Fruit fly (Drosophila melanogaster): ENCODE measurements around the gene Oga.

Gene Oga

dm6 chr3R:21214693-21215145, 4.2 kb upstream of the Oga start, which contains the start of gene Ddrgk1 (continued):
- TF ChIP-seq CG14710 (tag; optimal IDR thresholded peaks at IDR 0.05): peak; percentile 42
- TF ChIP-seq gfzf (GFP tag; optimal IDR thresholded peaks at IDR 0.05): no peak
- TF ChIP-seq amos (GFP tag; IDR thresholded peaks at IDR 0.05; ENCODE audit: partially characterized antibody): no peak
- no peak for TF ChIP-seq C15 (GFP tag; IDR thresholded peaks at IDR 0.05)
- no peak for TF ChIP-seq CG10543 (GFP tag; optimal IDR thresholded peaks at IDR 0.05)
- no peak for TF ChIP-seq CG17385 (GFP tag; optimal IDR thresholded peaks at IDR 0.05)
- no peak for TF ChIP-seq zfh2 (GFP tag; optimal IDR thresholded peaks at IDR 0.05)
- TF ChIP-seq pzg (GFP tag; optimal IDR thresholded peaks at IDR 0.05): peak; percentile 52
- peak; percentile 34 for TF ChIP-seq Sry-δ (GFP tag; optimal IDR thresholded peaks at IDR 0.05)
- peak; percentile 34 for TF ChIP-seq ems (GFP tag; optimal IDR thresholded peaks at IDR 0.05)
- TF ChIP-seq row (GFP tag; IDR thresholded peaks at IDR 0.05): peak; percentile 88
- peak; percentile 6 for TF ChIP-seq gro (GFP tag; optimal IDR thresholded peaks at IDR 0.05)
- TF ChIP-seq CG2116 (GFP tag; optimal IDR thresholded peaks at IDR 0.05): peak; percentile 32
- TF ChIP-seq CG10209 (GFP tag; optimal IDR thresholded peaks at IDR 0.05): no peak
- TF ChIP-seq pnt (GFP tag; optimal IDR thresholded peaks at IDR 0.05): peak; percentile 13
- no peak for TF ChIP-seq ttk (GFP tag; IDR thresholded peaks at IDR 0.05)
- TF ChIP-seq toy (GFP tag; IDR thresholded peaks at IDR 0.05): no peak
- peak; percentile 0 for TF ChIP-seq CG15696 (tag; optimal IDR thresholded peaks at IDR 0.05)
- peak; percentile 33; the same call in 1 of the 2 replicates for TF ChIP-seq CG32532 (GFP tag; IDR thresholded peaks at IDR 0.05)
- TF ChIP-seq Side (GFP tag; optimal IDR thresholded peaks at IDR 0.05): peak; percentile 7
- TF ChIP-seq CG7839 (tag; optimal IDR thresholded peaks at IDR 0.05): peak; percentile 11
- TF ChIP-seq CG12219 (GFP tag; optimal IDR thresholded peaks at IDR 0.05): no peak
- peak; percentile 68 for TF ChIP-seq Ets65A (GFP tag)
- TF ChIP-seq bsh (GFP tag; optimal IDR thresholded peaks at IDR 0.05): peak in 1 of 2 experiments; percentile 13
- no peak for TF ChIP-seq nom (GFP tag; optimal IDR thresholded peaks at IDR 0.05)
- peak; percentile 17 for TF ChIP-seq HLH54F (GFP tag; optimal IDR thresholded peaks at IDR 0.05)
- TF ChIP-seq NFAT (GFP tag; IDR thresholded peaks at IDR 0.05): no peak
- no peak for TF ChIP-seq fd64A (GFP tag; optimal IDR thresholded peaks at IDR 0.05)
- no peak for TF ChIP-seq CG18476 (GFP tag; optimal IDR thresholded peaks at IDR 0.05)
- peak; percentile 31 for TF ChIP-seq Xbp1 (GFP tag; optimal IDR thresholded peaks at IDR 0.05)
- TF ChIP-seq Hmx (GFP tag; optimal IDR thresholded peaks at IDR 0.05): no peak
- peak; percentile 4 for TF ChIP-seq maf-S (GFP tag; optimal IDR thresholded peaks at IDR 0.05)
- peak; percentile 4; the same call in 1 of the 2 replicates for TF ChIP-seq lmd (GFP tag; IDR thresholded peaks at IDR 0.05)
- no peak for TF ChIP-seq CG17829 (tag; optimal IDR thresholded peaks at IDR 0.05)
- TF ChIP-seq CG13775 (GFP tag; optimal IDR thresholded peaks at IDR 0.05): peak; percentile 28
- TF ChIP-seq zen (tag; optimal IDR thresholded peaks at IDR 0.05): peak; percentile 23
- 0 out of 2 replicates have a peak, but pooled peaks have one; percentile 7 for TF ChIP-seq klu (GFP tag; IDR thresholded peaks at IDR 0.05)
- TF ChIP-seq CG33557 (GFP tag; optimal IDR thresholded peaks at IDR 0.05): peak; percentile 6
- 0 out of 2 replicates have a peak, but pooled peaks have one; percentile 7 for TF ChIP-seq E2f1 (GFP tag; IDR thresholded peaks at IDR 0.05)
- TF ChIP-seq CG2712 (tag; optimal IDR thresholded peaks at IDR 0.05): peak; percentile 40
- TF ChIP-seq Ptx1 (GFP tag; IDR thresholded peaks at IDR 0.05): peak; percentile 37
- TF ChIP-seq CG18764 (GFP tag; optimal IDR thresholded peaks at IDR 0.05): peak; percentile 17
- peak; percentile 33 for TF ChIP-seq Max (GFP tag; optimal IDR thresholded peaks at IDR 0.05)
- no peak for TF ChIP-seq dati (GFP tag; IDR thresholded peaks at IDR 0.05)
- TF ChIP-seq kay (GFP tag; optimal IDR thresholded peaks at IDR 0.05): peak; percentile 52
- no peak for TF ChIP-seq CG6272 (GFP tag; IDR thresholded peaks at IDR 0.05)
- TF ChIP-seq unpg (GFP tag; optimal IDR thresholded peaks at IDR 0.05): no peak
- TF ChIP-seq trem (tag; optimal IDR thresholded peaks at IDR 0.05): peak; percentile 12
- TF ChIP-seq CG10147 (GFP tag; optimal IDR thresholded peaks at IDR 0.05): peak; percentile 4
- TF ChIP-seq CG17361 (GFP tag; IDR thresholded peaks at IDR 0.05): 0 out of 3 replicates have a peak, but pooled peaks have one; percentile 30
- peak; percentile 7 for TF ChIP-seq Ssrp (tag; optimal IDR thresholded peaks at IDR 0.05)
